Worm (Caenorhabditis elegans) whole organism, L4/young adult: ENCODE measurements around the gene F21D9.4.

ENCODE experiments used
- W03F9.2 ChIP-seq: fragments of 150-350 bp; optimal IDR thresholded peaks from 2 replicates; lab custom pipeline; 2014; ENCODE audit warnings: missing biosample characterization, missing genetic modification characterization
- dao-5 ChIP-seq: sonication (generic microtip); optimal IDR thresholded peaks from 2 replicates; lab custom pipeline; 2016; ENCODE audit warnings: missing genotype, missing genetic modification characterization, moderate library complexity, missing compliant biosample characterization
- him-1 ChIP-seq: sonication (generic microtip); optimal IDR thresholded peaks from 2 replicates; lab custom pipeline; 2016; ENCODE audit warnings: missing genotype, missing genetic modification reagents, missing genetic modification characterization, missing compliant biosample characterization

F21D9.4 gene

ce11 chrV:19301934-19302333, 48.3 kb downstream of the F21D9.4 start, which contains the start of gene fbxb-62:
fbxb-62 (minus strand) TSS chrV:19302034.
- TF ChIP-seq him-1 (tag; lab: Kevin White, UChicago) (no peak), W03F9.2 (tag; lab: Kevin White, UChicago) (no peak), dao-5 (tag; lab: Kevin White, UChicago) (no peak)

DNA sequence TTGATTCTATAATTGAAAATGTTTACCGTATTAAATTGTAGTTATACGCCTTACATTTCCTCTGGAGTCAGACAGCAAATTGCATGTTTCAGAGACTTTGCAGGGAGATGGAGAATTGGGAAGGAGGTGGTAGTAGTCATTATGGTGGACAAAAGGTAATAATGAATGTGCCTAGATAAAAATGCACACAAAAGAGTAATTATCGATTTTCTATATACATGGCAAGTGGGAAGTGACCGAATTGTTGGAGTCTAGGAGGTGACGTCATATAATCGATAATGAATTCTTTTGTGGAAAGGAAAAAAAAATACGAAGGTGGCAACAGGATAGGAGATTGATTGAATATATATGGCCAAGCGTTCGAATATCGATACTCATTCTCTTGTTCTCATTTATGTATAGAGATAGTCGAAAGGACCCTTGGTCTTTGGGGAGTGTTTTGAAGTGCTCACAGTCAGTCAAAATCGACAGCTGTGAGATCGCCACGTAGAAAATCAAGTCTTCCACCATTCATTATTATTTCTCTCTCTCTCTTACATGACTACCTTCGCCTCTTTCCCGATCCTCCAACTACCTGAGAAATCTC, 50.1 kb downstream of the F21D9.4 start, which contains the start of the genes fbxb-63 and fbxb-61:
Gene fbxb-63, minus strand, starts transcription at position 142 of the 586 bp plus-strand sequence.
Gene fbxb-61, plus strand, starts transcription at position 536 of the 586 bp plus-strand sequence.
- TF ChIP-seq dao-5 (tag; lab: Kevin White, UChicago) (no peak), him-1 (tag; lab: Kevin White, UChicago) (no peak), W03F9.2 (tag; lab: Kevin White, UChicago) (no peak)
